Fruit fly (Drosophila melanogaster): Measurements from ENCODE around the gene ovo.

The ovo gene

dm6 chrX:5083647-5084096 is 35.6 kb downstream of the ovo start (continued):
- TF ChIP-seq emc (GFP tag; optimal IDR thresholded peaks at IDR 0.05) (peak; percentile 89), Hr3 (GFP tag; optimal IDR thresholded peaks at IDR 0.05) (peak; percentile 90), CG4404 (GFP tag; IDR thresholded peaks at IDR 0.05) (peak; percentile 93), CG9609 (GFP tag; optimal IDR thresholded peaks at IDR 0.05) (peak; percentile 89), Max (GFP tag; optimal IDR thresholded peaks at IDR 0.05) (peak; percentile 89), D (optimal IDR thresholded peaks at IDR 0.05) (no peak), D (GFP tag; optimal IDR thresholded peaks at IDR 0.05) (peak; percentile 92), Xbp1 (GFP tag; optimal IDR thresholded peaks at IDR 0.05) (peak; percentile 95), br (optimal IDR thresholded peaks at IDR 0.05) (no peak), Bteb2 (GFP tag; optimal IDR thresholded peaks at IDR 0.05) (peak; percentile 89), CG1792 (GFP tag; optimal IDR thresholded peaks at IDR 0.05) (peak; percentile 82), Adf1 (GFP tag; IDR thresholded peaks at IDR 0.05) (peak; percentile 82), toy (GFP tag; IDR thresholded peaks at IDR 0.05) (peak; percentile 94), wek (GFP tag; optimal IDR thresholded peaks at IDR 0.05) (peak; percentile 66), CG11695 (GFP tag; IDR thresholded peaks at IDR 0.05) (peak; percentile 96), CG34376 (GFP tag; optimal IDR thresholded peaks at IDR 0.05) (peak; percentile 93), CG9797 (GFP tag; optimal IDR thresholded peaks at IDR 0.05) (peak; percentile 49), CG7357 (GFP tag; IDR thresholded peaks at IDR 0.05) (peak; percentile 91), prd (optimal IDR thresholded peaks at IDR 0.05) (no peak), prd (GFP tag; IDR thresholded peaks at IDR 0.05) (peak; percentile 98), dimm (GFP tag; IDR thresholded peaks at IDR 0.05) (peak; percentile 93), Poxn (GFP tag; IDR thresholded peaks at IDR 0.05) (peak; percentile 81), Sin3A (optimal IDR thresholded peaks at IDR 0.05) (no peak), Dll (GFP tag; IDR thresholded peaks at IDR 0.05; ENCODE audit: partially characterized antibody) (peak; percentile 21; the same call in 2 of the 4 replicates), CG8281 (tag; optimal IDR thresholded peaks at IDR 0.05) (peak; percentile 71), gce (GFP tag; IDR thresholded peaks at IDR 0.05) (peak; percentile 97), CG6791 (GFP tag; IDR thresholded peaks at IDR 0.05; ENCODE audit: partially characterized antibody) (peak; percentile 61; the same call in 1 of the 3 replicates), sim (GFP tag; IDR thresholded peaks at IDR 0.05) (peak; percentile 95), NC2β (GFP tag; optimal IDR thresholded peaks at IDR 0.05) (peak; percentile 92), CG42726 (GFP tag; IDR thresholded peaks at IDR 0.05; ENCODE audit: partially characterized antibody) (peak; percentile 56; the same call in 1 of the 2 replicates), lov (optimal IDR thresholded peaks at IDR 0.05) (no peak), lov (GFP tag; IDR thresholded peaks at IDR 0.05) (peak; percentile 95), gfzf (GFP tag; optimal IDR thresholded peaks at IDR 0.05) (no peak), Abd-B (GFP tag; optimal IDR thresholded peaks at IDR 0.05) (peak; percentile 89), MESR4 (GFP tag; optimal IDR thresholded peaks at IDR 0.05) (peak; percentile 51), grau (tag; optimal IDR thresholded peaks at IDR 0.05) (peak; percentile 90), Dip3 (GFP tag; optimal IDR thresholded peaks at IDR 0.05) (peak; percentile 94), bigmax (GFP tag; optimal IDR thresholded peaks at IDR 0.05) (peak; percentile 24), CG18599 (GFP tag; optimal IDR thresholded peaks at IDR 0.05) (peak; percentile 98), psq (GFP tag; optimal IDR thresholded peaks at IDR 0.05) (peak; percentile 88), insv (GFP tag; optimal IDR thresholded peaks at IDR 0.05) (peak in 1 of 2 experiments; percentile 36), ind (GFP tag; optimal IDR thresholded peaks at IDR 0.05) (peak; percentile 92), tio (GFP tag; optimal IDR thresholded peaks at IDR 0.05) (peak; percentile 84), D19B (GFP tag; optimal IDR thresholded peaks at IDR 0.05) (peak; percentile 83), pb (GFP tag; optimal IDR thresholded peaks at IDR 0.05) (peak; percentile 92), tup (GFP tag; optimal IDR thresholded peaks at IDR 0.05) (peak; percentile 90), Dek (tag; optimal IDR thresholded peaks at IDR 0.05) (peak; percentile 85), CG17186 (GFP tag; optimal IDR thresholded peaks at IDR 0.05) (peak; percentile 74), CG16779 (GFP tag; IDR thresholded peaks at IDR 0.05) (peak; percentile 96), phol (tag; optimal IDR thresholded peaks at IDR 0.05) (peak; percentile 90), NFAT (GFP tag; IDR thresholded peaks at IDR 0.05) (peak; percentile 95), pnt (GFP tag; optimal IDR thresholded peaks at IDR 0.05) (peak; percentile 94)

Measured in whole organism, embryonic.